Fruit fly (Drosophila melanogaster): ENCODE measurements around the gene CG11885.
A peak's percentile ranks its signal among the peaks of the same experiment; 100 is the strongest.

CG11885 gene

dm6 chr2L:468745-469358, 47.6 kb upstream of the CG11885 start (continued):
- TF ChIP-seq CG17186 (GFP tag; optimal IDR thresholded peaks at IDR 0.05) (peak; percentile 35), CG13624 (GFP tag; optimal IDR thresholded peaks at IDR 0.05) (peak; percentile 72), crol (GFP tag; IDR thresholded peaks at IDR 0.05) (0 out of 2 replicates have a peak, but pooled peaks have one; percentile 12), Meics (GFP tag; optimal IDR thresholded peaks at IDR 0.05) (peak; percentile 72), chif (GFP tag; optimal IDR thresholded peaks at IDR 0.05) (peak; percentile 63 to 70), zfh1 (GFP tag; IDR thresholded peaks at IDR 0.05) (peak; percentile 72)

- peak; percentile 79 for TF ChIP-seq scrt (GFP tag; optimal IDR thresholded peaks at IDR 0.05)
- TF ChIP-seq sd (tag; optimal IDR thresholded peaks at IDR 0.05), result peak; percentile 65
- TF ChIP-seq Rx (GFP tag; IDR thresholded peaks at IDR 0.05), result no peak
- peak; percentile 3 for TF ChIP-seq CG13894 (tag; optimal IDR thresholded peaks at IDR 0.05)
- TF ChIP-seq ewg (GFP tag; optimal IDR thresholded peaks at IDR 0.05), result peak; percentile 58
- 0 out of 3 replicates have a peak, but pooled peaks have one; percentile 16 for TF ChIP-seq Optix (GFP tag; IDR thresholded peaks at IDR 0.05)
- no peak for TF ChIP-seq CG11504 (tag; optimal IDR thresholded peaks at IDR 0.05)
- no peak for TF ChIP-seq CG5953 (GFP tag; IDR thresholded peaks at IDR 0.05)
- TF ChIP-seq CG18619 (GFP tag; optimal IDR thresholded peaks at IDR 0.05), result no peak
- no peak for TF ChIP-seq fd3F (GFP tag; optimal IDR thresholded peaks at IDR 0.05)
- peak; percentile 90 for TF ChIP-seq Adf1 (GFP tag; IDR thresholded peaks at IDR 0.05)
- no peak for TF ChIP-seq sim (GFP tag; IDR thresholded peaks at IDR 0.05)
- no peak for TF ChIP-seq Oli (tag; optimal IDR thresholded peaks at IDR 0.05)
- peak; percentile 41; the same call in 1 of the 2 replicates for TF ChIP-seq CG4360 (GFP tag; IDR thresholded peaks at IDR 0.05)
- no peak for TF ChIP-seq CG6683 (GFP tag; optimal IDR thresholded peaks at IDR 0.05)
- no peak for TF ChIP-seq esg (GFP tag; conservative IDR thresholded peaks at IDR 0.05)
- peak; percentile 32 for TF ChIP-seq nerfin-1 (tag; optimal IDR thresholded peaks at IDR 0.05)
- TF ChIP-seq kah (GFP tag; optimal IDR thresholded peaks at IDR 0.05), result peak; percentile 23
- no peak for TF ChIP-seq psq (GFP tag; optimal IDR thresholded peaks at IDR 0.05)
- TF ChIP-seq sens (GFP tag), result peak; percentile 13
- no peak for TF ChIP-seq sens-2 (GFP tag; IDR thresholded peaks at IDR 0.05)
- 0 out of 2 replicates have a peak, but pooled peaks have one; percentile 40 for TF ChIP-seq CG16779 (GFP tag; IDR thresholded peaks at IDR 0.05)
Observed at dm6 chr2L:467683-468082, 46.4 kb upstream of the CG11885 start.

dm6 chr2L:455738-456137, 34.5 kb upstream of the CG11885 start:
- TF ChIP-seq hth (optimal IDR thresholded peaks at IDR 0.05) (no peak), CG4404 (GFP tag; IDR thresholded peaks at IDR 0.05) (no peak), onecut (GFP tag; IDR thresholded peaks at IDR 0.05) (peak; percentile 97), CG14965 (GFP tag; optimal IDR thresholded peaks at IDR 0.05; ENCODE audit: borderline replicate concordance) (no peak), Nf-YA (GFP tag; IDR thresholded peaks at IDR 0.05) (no peak), CG8359 (GFP tag; optimal IDR thresholded peaks at IDR 0.05; ENCODE audit: borderline replicate concordance) (no peak), GATAe (GFP tag; conservative IDR thresholded peaks at IDR 0.05) (no peak), abd-A (tag; optimal IDR thresholded peaks at IDR 0.05) (no peak), exex (tag; optimal IDR thresholded peaks at IDR 0.05) (no peak), Deaf1 (tag; optimal IDR thresholded peaks at IDR 0.05) (no peak), Blimp-1 (GFP tag; optimal IDR thresholded peaks at IDR 0.05) (no peak), CG32532 (GFP tag; IDR thresholded peaks at IDR 0.05) (no peak), pros (GFP tag; optimal IDR thresholded peaks at IDR 0.05) (peak; percentile 38), CG10543 (GFP tag; optimal IDR thresholded peaks at IDR 0.05) (no peak), en (GFP tag; optimal IDR thresholded peaks at IDR 0.05) (no peak), grau (tag; optimal IDR thresholded peaks at IDR 0.05) (no peak)

All from whole organism, embryonic.